Fruit fly (Drosophila melanogaster): ENCODE measurements around the gene crn.

- TF ChIP-seq Ptx1 (GFP tag; IDR thresholded peaks at IDR 0.05), result no peak
- no peak for TF ChIP-seq pan (optimal IDR thresholded peaks at IDR 0.05)
- TF ChIP-seq pan (GFP tag; optimal IDR thresholded peaks at IDR 0.05 in 1 of 2, IDR thresholded peaks at IDR 0.05 in 1 of 2), result no peak
- TF ChIP-seq gem (tag; optimal IDR thresholded peaks at IDR 0.05), result no peak
- TF ChIP-seq z (GFP tag; IDR thresholded peaks at IDR 0.05), result no peak
- TF ChIP-seq tap (tag; optimal IDR thresholded peaks at IDR 0.05), result no peak
- no peak for TF ChIP-seq cas (GFP tag; IDR thresholded peaks at IDR 0.05)
- TF ChIP-seq sug (tag; optimal IDR thresholded peaks at IDR 0.05), result no peak
Measured at dm6 chrX:2288327-2288726, 38.5 kb upstream of the crn start.
